Fruit fly (Drosophila melanogaster) Kc167 (cell line): ENCODE data around the gene CG4230.

Experiments
- Myc ChIP-seq: fragments of >200 bp; optimal IDR thresholded peaks from 2 replicates; lab custom pipeline; 2017; ENCODE audit warnings: missing external identifiers
- insv ChIP-seq: fragments of >200 bp; optimal IDR thresholded peaks from 3 replicates; lab custom pipeline; 2018; ENCODE audit warnings: missing external identifiers

- TF ChIP-seq insv (lab: Kevin White, UChicago), result no peak
- no peak for TF ChIP-seq Myc (lab: Kevin White, UChicago)
Observed at dm6 chr2L:5113480-5114118, 17.6 kb downstream of the CG4230 start.
